Worm (Caenorhabditis elegans) whole organism, mixed stage, embryonic: Measurements from ENCODE around the gene F58F9.1.

Source experiments
- ceh-43 ChIP-seq: fragments of 200-800 bp; sonication (Bioruptor generic); optimal IDR thresholded peaks from 2 replicates; lab custom pipeline; 2018; ENCODE audit warnings: mild to moderate bottlenecking, missing genetic modification characterization, moderate library complexity, missing compliant biosample characterization
- elt-3 ChIP-seq: fragments of 150-350 bp; optimal IDR thresholded peaks from 2 replicates; lab custom pipeline; 2014; ENCODE audit warnings: missing biosample characterization, missing genetic modification characterization
- mls-2 ChIP-seq: sonication (generic microtip); optimal IDR thresholded peaks from 2 replicates; lab custom pipeline; 2016; ENCODE audit warnings: mild to moderate bottlenecking, missing genetic modification characterization, moderate library complexity, missing compliant biosample characterization
- nhr-237 ChIP-seq: fragments of 150-350 bp; optimal IDR thresholded peaks from 2 replicates; lab custom pipeline; 2014; ENCODE audit warnings: missing biosample characterization, missing genetic modification characterization
- unc-39 ChIP-seq: fragments of 150-350 bp; optimal IDR thresholded peaks from 2 replicates; lab custom pipeline; 2014; ENCODE audit warnings: missing biosample characterization, missing genetic modification characterization
- unc-62 ChIP-seq: fragments of 150-350 bp; optimal IDR thresholded peaks from 2 replicates; lab custom pipeline; 2014; ENCODE audit warnings: missing biosample characterization, missing genetic modification reagents, missing genetic modification characterization

DNA sequence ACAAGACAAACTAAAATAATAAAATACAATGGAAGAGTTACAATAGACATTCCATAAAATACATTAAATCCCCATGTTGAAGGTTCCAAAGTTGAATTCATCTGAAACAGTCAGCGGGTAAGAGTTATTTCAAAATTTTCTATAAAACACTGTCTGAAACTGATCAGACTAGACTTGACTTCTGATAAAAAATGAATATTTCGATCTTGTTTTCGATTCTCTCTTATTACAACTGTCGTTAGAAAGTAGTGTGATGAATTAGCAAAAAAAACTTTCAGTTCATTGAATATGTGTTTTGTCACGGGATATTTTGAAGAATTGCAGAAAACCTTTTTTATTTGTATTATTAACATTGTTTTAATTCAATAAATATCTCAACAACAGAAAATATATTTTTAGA, 52.1 kb downstream of the F58F9.1 start, which contains the start of gene srv-26:
- TF ChIP-seq nhr-237 = no peak
- TF ChIP-seq elt-3 (tag; lab: Kevin White, UChicago) = no peak
- TF ChIP-seq unc-39 (tag; lab: Kevin White, UChicago) = no peak
- TF ChIP-seq mls-2 (tag; lab: Kevin White, UChicago) = no peak
- TF ChIP-seq ceh-43 = no peak
- TF ChIP-seq unc-62 = no peak
